Worm (Caenorhabditis elegans) whole organism, mixed stage, embryonic: Measurements from ENCODE around the gene Y48C3A.14.

Experiments used
- elt-3 ChIP-seq: fragments of 150-350 bp; optimal IDR thresholded peaks from 2 replicates; lab custom pipeline; 2014; ENCODE audit warnings: missing biosample characterization, missing genetic modification characterization
- ham-2 ChIP-seq: fragments of 200-800 bp; sonication (Bioruptor generic); optimal IDR thresholded peaks from 2 replicates; lab custom pipeline; 2018; ENCODE audit warnings: mild to moderate bottlenecking, missing genetic modification characterization, missing compliant biosample characterization
- lsy-2 ChIP-seq: fragments of 150-350 bp; optimal IDR thresholded peaks from 2 replicates; lab custom pipeline; 2014; ENCODE audit warnings: missing biosample characterization, missing genetic modification characterization
- nhr-12 ChIP-seq: fragments of 150-350 bp; optimal IDR thresholded peaks from 2 replicates; lab custom pipeline; 2014; ENCODE audit warnings: missing biosample characterization, missing genetic modification characterization
- nhr-237 ChIP-seq: fragments of 150-350 bp; optimal IDR thresholded peaks from 2 replicates; lab custom pipeline; 2014; ENCODE audit warnings: missing biosample characterization, missing genetic modification characterization
- nhr-76 ChIP-seq: sonication (generic microtip); optimal IDR thresholded peaks from 2 replicates; lab custom pipeline; 2017; ENCODE audit warnings: missing biosample characterization, missing genetic modification characterization
- pha-4 ChIP-seq: fragments of 150-350 bp; optimal IDR thresholded peaks from 2 replicates; lab custom pipeline; 2018; ENCODE audit warnings: missing biosample characterization, missing genetic modification reagents, missing genetic modification characterization
- snpc-4 ChIP-seq: fragments of 150-350 bp; optimal IDR thresholded peaks from 2 replicates; lab custom pipeline; 2014; ENCODE audit warnings: missing biosample characterization, missing genetic modification characterization
- sptf-1 ChIP-seq: sonication (generic microtip); optimal IDR thresholded peaks from 2 replicates; lab custom pipeline; 2017; ENCODE audit warnings: mild to moderate bottlenecking, missing genetic modification characterization, moderate library complexity, missing compliant biosample characterization
- tbx-8 ChIP-seq: fragments of 200-800 bp; sonication (Bioruptor generic); optimal IDR thresholded peaks from 2 replicates; lab custom pipeline; 2018; ENCODE audit warnings: mild to moderate bottlenecking, missing genetic modification characterization, moderate library complexity, missing compliant biosample characterization
- unc-120 ChIP-seq: sonication (generic microtip); optimal IDR thresholded peaks from 2 replicates; lab custom pipeline; 2017; ENCODE audit warnings: missing genetic modification characterization, missing compliant biosample characterization; ENCODE audit not compliant: poor library complexity, severe bottlenecking
- unc-39 ChIP-seq: fragments of 150-350 bp; optimal IDR thresholded peaks from 2 replicates; lab custom pipeline; 2014; ENCODE audit warnings: missing biosample characterization, missing genetic modification characterization
- ztf-11 ChIP-seq: fragments of 150-350 bp; optimal IDR thresholded peaks from 2 replicates; lab custom pipeline; 2014; ENCODE audit warnings: missing biosample characterization, missing genetic modification characterization

DNA sequence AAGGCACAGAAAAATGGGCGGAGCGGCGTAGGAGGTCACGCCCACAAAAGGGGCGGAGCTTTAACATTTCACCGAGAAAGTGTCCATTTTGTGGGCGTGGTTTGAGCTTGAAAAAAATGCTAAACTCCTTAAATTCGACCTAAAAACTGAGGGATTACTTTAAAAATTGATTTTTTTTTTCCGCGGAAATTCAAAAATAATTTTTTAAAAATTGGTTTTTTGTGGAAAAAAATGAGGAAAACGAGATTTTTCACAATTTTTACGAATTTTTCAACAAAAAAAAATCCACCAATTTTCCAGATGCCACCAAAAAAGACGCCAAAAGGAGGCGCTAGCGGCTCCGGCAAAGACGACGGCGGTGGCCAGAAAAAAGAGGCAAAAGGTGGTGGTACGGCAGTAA is 13.1 kb downstream of the Y48C3A.14 start, which contains the start of gene pinn-4:
- TF ChIP-seq tbx-8 (GFP tag; lab: Kevin White, UChicago) = no peak
- TF ChIP-seq ztf-11 = no peak
- TF ChIP-seq ham-2 (GFP tag; lab: Kevin White, UChicago) = no peak
- TF ChIP-seq lsy-2 (tag; lab: Kevin White, UChicago) = no peak
- TF ChIP-seq unc-39 (tag; lab: Kevin White, UChicago) = no peak
- TF ChIP-seq nhr-237 (tag; lab: Kevin White, UChicago) = no peak
- TF ChIP-seq sptf-1 (tag; lab: Kevin White, UChicago) = no peak
- TF ChIP-seq pha-4 = no peak
- no peak for TF ChIP-seq nhr-12 (tag; lab: Kevin White, UChicago)
- TF ChIP-seq unc-120 (tag; lab: Kevin White, UChicago) = no peak
- no peak for TF ChIP-seq nhr-76 (tag; lab: Kevin White, UChicago)
- TF ChIP-seq elt-3 = no peak
- no peak for TF ChIP-seq snpc-4 (tag; lab: Kevin White, UChicago)
